Worm (Caenorhabditis elegans): ENCODE measurements around the gene scrm-8.

scrm-8 gene

ce11 chrIV:4162121-4162520 is 2.4 kb upstream of the scrm-8 start, which contains the start of gene scrm-5:
Gene scrm-5 (plus strand): TSS chrIV:4162421.
- no peak for TF ChIP-seq pat-9 (tag; optimal IDR thresholded peaks at IDR 0.05)
- TF ChIP-seq C08G9.2 (tag; optimal IDR thresholded peaks at IDR 0.05) = no peak
- no peak for TF ChIP-seq dmd-4 (tag; optimal IDR thresholded peaks at IDR 0.05; ENCODE audit: borderline replicate concordance)
- TF ChIP-seq hlh-8 (tag; optimal IDR thresholded peaks at IDR 0.05) = no peak
- TF ChIP-seq nfya-1 (tag; optimal IDR thresholded peaks at IDR 0.05) = no peak
- no peak for TF ChIP-seq lin-11 (tag; optimal IDR thresholded peaks at IDR 0.05)
- no peak for TF ChIP-seq nhr-11 (tag; optimal IDR thresholded peaks at IDR 0.05)
- no peak for TF ChIP-seq rnt-1 (tag; optimal IDR thresholded peaks at IDR 0.05)
- TF ChIP-seq zip-5 (tag; optimal IDR thresholded peaks at IDR 0.05) = no peak
- no peak for TF ChIP-seq Y22D7AL.16 (tag; optimal IDR thresholded peaks at IDR 0.05)
- no peak for TF ChIP-seq fax-1 (tag; optimal IDR thresholded peaks at IDR 0.05)
- no peak for TF ChIP-seq eyg-1 (tag; optimal IDR thresholded peaks at IDR 0.05)
- no peak for TF ChIP-seq F13H6.1 (tag; optimal IDR thresholded peaks at IDR 0.05)
- no peak for TF ChIP-seq tbx-2 (tag; optimal IDR thresholded peaks at IDR 0.05)
- TF ChIP-seq sdc-2 (tag; optimal IDR thresholded peaks at IDR 0.05) = no peak
- TF ChIP-seq pqm-1 (tag; optimal IDR thresholded peaks at IDR 0.05) = no peak

ce11 chrIV:4167296-4167695 is 2.8 kb downstream of the scrm-8 start:
- TF ChIP-seq pag-3 (tag; optimal IDR thresholded peaks at IDR 0.05; ENCODE audit: borderline replicate concordance) (no peak), C38D4.7 (GFP tag; optimal IDR thresholded peaks at IDR 0.05) (no peak), elt-2 (tag; optimal IDR thresholded peaks at IDR 0.05) (no peak), tbx-7 (tag; optimal IDR thresholded peaks at IDR 0.05) (no peak)

- TF ChIP-seq pag-3 (tag; optimal IDR thresholded peaks at IDR 0.05; ENCODE audit: borderline replicate concordance) (no peak), lim-6 (tag; optimal IDR thresholded peaks at IDR 0.05) (no peak), pax-1 (tag; optimal IDR thresholded peaks at IDR 0.05) (no peak), ceh-2 (tag; optimal IDR thresholded peaks at IDR 0.05) (peak; percentile 36), pat-9 (tag; optimal IDR thresholded peaks at IDR 0.05) (no peak), dve-1 (tag; optimal IDR thresholded peaks at IDR 0.05) (no peak), tbx-7 (tag; optimal IDR thresholded peaks at IDR 0.05) (peak; percentile 28), nfya-1 (tag; optimal IDR thresholded peaks at IDR 0.05) (peak; percentile 18), fkh-6 (tag; optimal IDR thresholded peaks at IDR 0.05) (no peak), fax-1 (tag; optimal IDR thresholded peaks at IDR 0.05) (no peak), C38D4.7 (GFP tag; optimal IDR thresholded peaks at IDR 0.05) (no peak), elt-4 (tag; optimal IDR thresholded peaks at IDR 0.05) (no peak), pha-2 (tag; optimal IDR thresholded peaks at IDR 0.05) (no peak), ceh-22 (tag; optimal IDR thresholded peaks at IDR 0.05) (no peak), C08G9.2 (tag; optimal IDR thresholded peaks at IDR 0.05) (peak; percentile 63), Y22D7AL.16 (tag; optimal IDR thresholded peaks at IDR 0.05) (no peak), nhr-11 (tag; optimal IDR thresholded peaks at IDR 0.05) (no peak), unc-42 (tag; optimal IDR thresholded peaks at IDR 0.05) (peak; percentile 63), ceh-34 (tag; optimal IDR thresholded peaks at IDR 0.05) (no peak), che-1 (tag; optimal IDR thresholded peaks at IDR 0.05) (no peak), zip-5 (tag; optimal IDR thresholded peaks at IDR 0.05) (no peak), ceh-30 (tag; optimal IDR thresholded peaks at IDR 0.05) (no peak), hlh-8 (tag; optimal IDR thresholded peaks at IDR 0.05) (no peak), ttx-3 (tag; optimal IDR thresholded peaks at IDR 0.05) (no peak), odd-2 (tag; optimal IDR thresholded peaks at IDR 0.05) (no peak), dmd-4 (tag; optimal IDR thresholded peaks at IDR 0.05; ENCODE audit: borderline replicate concordance) (no peak), elt-2 (tag; optimal IDR thresholded peaks at IDR 0.05) (no peak), pha-4 (tag; optimal IDR thresholded peaks at IDR 0.05) (no peak), pqm-1 (tag; optimal IDR thresholded peaks at IDR 0.05) (no peak), K02D7.2 (tag; optimal IDR thresholded peaks at IDR 0.05) (no peak), tbx-2 (tag; optimal IDR thresholded peaks at IDR 0.05) (peak; percentile 35), ref-2 (tag; optimal IDR thresholded peaks at IDR 0.05) (no peak), eyg-1 (tag; optimal IDR thresholded peaks at IDR 0.05) (no peak), ceh-31 (tag; optimal IDR thresholded peaks at IDR 0.05) (peak; percentile 57), hlh-13 (GFP tag; optimal IDR thresholded peaks at IDR 0.05) (no peak), syd-9 (tag; optimal IDR thresholded peaks at IDR 0.05) (no peak), sox-4 (tag; optimal IDR thresholded peaks at IDR 0.05) (no peak)
Observed at ce11 chrIV:4171531-4172163, 7.2 kb downstream of the scrm-8 start, which contains the start of the genes K08D10.13 and rnp-2. Gene K08D10.13 (minus strand): TSS chrIV:4171581. Gene rnp-2 (plus strand): TSS chrIV:4172076.

Data from whole organism, late embryonic.